Worm (Caenorhabditis elegans) whole organism, mixed stage, embryonic: ENCODE results near the gene T05A12.3.

Experiments
- M03D4.4 ChIP-seq: sonication (generic microtip); optimal IDR thresholded peaks from 2 replicates; lab custom pipeline; 2017; ENCODE audit warnings: mild to moderate bottlenecking, missing genetic modification characterization, missing compliant biosample characterization
- bed-3 ChIP-seq: fragments of 200-800 bp; sonication (Bioruptor generic); optimal IDR thresholded peaks from 3 replicates; lab custom pipeline; 2018; ENCODE audit warnings: mild to moderate bottlenecking, missing genetic modification characterization, moderate library complexity, missing compliant biosample characterization
- blmp-1 ChIP-seq: fragments of 150-350 bp; optimal IDR thresholded peaks from 2 replicates; lab custom pipeline; 2014; ENCODE audit warnings: missing biosample characterization, missing genetic modification characterization
- ceh-43 ChIP-seq: fragments of 200-800 bp; sonication (Bioruptor generic); optimal IDR thresholded peaks from 2 replicates; lab custom pipeline; 2018; ENCODE audit warnings: mild to moderate bottlenecking, missing genetic modification characterization, moderate library complexity, missing compliant biosample characterization
- ceh-83 ChIP-seq: fragments of 200-800 bp; sonication (Bioruptor generic); optimal IDR thresholded peaks from 2 replicates; lab custom pipeline; 2018; ENCODE audit warnings: mild to moderate bottlenecking, missing genetic modification characterization, missing compliant biosample characterization
- ces-1 ChIP-seq: fragments of 150-350 bp; optimal IDR thresholded peaks from 2 replicates; lab custom pipeline; 2014; ENCODE audit warnings: missing biosample characterization, missing genetic modification reagents, missing genetic modification characterization
- cnd-1 ChIP-seq: fragments of 200-800 bp; sonication (Bioruptor generic); optimal IDR thresholded peaks from 2 replicates; lab custom pipeline; 2018; ENCODE audit warnings: mild to moderate bottlenecking, missing genetic modification characterization, missing compliant biosample characterization
- drap-1 ChIP-seq: fragments of 200-800 bp; sonication (Bioruptor generic); optimal IDR thresholded peaks from 3 replicates; lab custom pipeline; 2018; ENCODE audit warnings: mild to moderate bottlenecking, missing genetic modification characterization, missing compliant biosample characterization
- elt-1 ChIP-seq: sonication (generic microtip); optimal IDR thresholded peaks from 2 replicates; lab custom pipeline; 2017; ENCODE audit warnings: missing genetic modification characterization, mild to moderate bottlenecking, missing compliant biosample characterization, antibody characterized with exemption, moderate library complexity, borderline replicate concordance; ENCODE audit not compliant: insufficient read depth
- elt-3 ChIP-seq: fragments of 150-350 bp; optimal IDR thresholded peaks from 2 replicates; lab custom pipeline; 2014; ENCODE audit warnings: missing biosample characterization, missing genetic modification characterization
- ham-2 ChIP-seq: fragments of 200-800 bp; sonication (Bioruptor generic); optimal IDR thresholded peaks from 2 replicates; lab custom pipeline; 2018; ENCODE audit warnings: mild to moderate bottlenecking, missing genetic modification characterization, missing compliant biosample characterization
- hlh-1 ChIP-seq: fragments of 150-350 bp; optimal IDR thresholded peaks from 2 replicates; lab custom pipeline; 2014; ENCODE audit warnings: missing biosample characterization, missing genetic modification reagents, missing genetic modification characterization
- lin-13 ChIP-seq: fragments of 150-350 bp; optimal IDR thresholded peaks from 2 replicates; lab custom pipeline; 2014; ENCODE audit warnings: missing biosample characterization, missing genetic modification characterization
- lin-32 ChIP-seq: fragments of 200-800 bp; sonication (Bioruptor generic); optimal IDR thresholded peaks from 2 replicates; lab custom pipeline; 2018; ENCODE audit warnings: mild to moderate bottlenecking, missing genetic modification characterization, missing compliant biosample characterization
- lsy-2 ChIP-seq: fragments of 150-350 bp; optimal IDR thresholded peaks from 2 replicates; lab custom pipeline; 2014; ENCODE audit warnings: missing biosample characterization, missing genetic modification characterization
- mab-5 ChIP-seq: fragments of 150-350 bp; optimal IDR thresholded peaks from 2 replicates; lab custom pipeline; 2014; ENCODE audit warnings: missing biosample characterization, missing genetic modification characterization
- mep-1 ChIP-seq: fragments of 150-350 bp; optimal IDR thresholded peaks from 2 replicates; lab custom pipeline; 2017; ENCODE audit warnings: missing biosample characterization, missing genetic modification reagents, missing genetic modification characterization, inconsistent platforms
- mls-2 ChIP-seq: sonication (generic microtip); optimal IDR thresholded peaks from 2 replicates; lab custom pipeline; 2016; ENCODE audit warnings: mild to moderate bottlenecking, missing genetic modification characterization, moderate library complexity, missing compliant biosample characterization
- nhr-12 ChIP-seq: fragments of 150-350 bp; optimal IDR thresholded peaks from 2 replicates; lab custom pipeline; 2014; ENCODE audit warnings: missing biosample characterization, missing genetic modification characterization
- nhr-237 ChIP-seq: fragments of 150-350 bp; optimal IDR thresholded peaks from 2 replicates; lab custom pipeline; 2014; ENCODE audit warnings: missing biosample characterization, missing genetic modification characterization
- nhr-28 ChIP-seq: fragments of 150-350 bp; optimal IDR thresholded peaks from 2 replicates; lab custom pipeline; 2014; ENCODE audit warnings: missing biosample characterization, missing genetic modification characterization
- nhr-76 ChIP-seq: sonication (generic microtip); optimal IDR thresholded peaks from 2 replicates; lab custom pipeline; 2017; ENCODE audit warnings: missing biosample characterization, missing genetic modification characterization
- pha-4 ChIP-seq: fragments of 150-350 bp; optimal IDR thresholded peaks from 2 replicates; lab custom pipeline; 2018; ENCODE audit warnings: missing biosample characterization, missing genetic modification reagents, missing genetic modification characterization
- sem-2 ChIP-seq: fragments of 200-800 bp; sonication (Bioruptor generic); optimal IDR thresholded peaks from 2 replicates; lab custom pipeline; 2018; ENCODE audit warnings: mild to moderate bottlenecking, missing genetic modification characterization, missing compliant biosample characterization
- snpc-4 ChIP-seq: fragments of 150-350 bp; optimal IDR thresholded peaks from 2 replicates; lab custom pipeline; 2014; ENCODE audit warnings: missing biosample characterization, missing genetic modification characterization
- sptf-1 ChIP-seq: sonication (generic microtip); optimal IDR thresholded peaks from 2 replicates; lab custom pipeline; 2017; ENCODE audit warnings: mild to moderate bottlenecking, missing genetic modification characterization, moderate library complexity, missing compliant biosample characterization
- unc-120 ChIP-seq: sonication (generic microtip); optimal IDR thresholded peaks from 2 replicates; lab custom pipeline; 2017; ENCODE audit warnings: missing genetic modification characterization, missing compliant biosample characterization; ENCODE audit not compliant: poor library complexity, severe bottlenecking
- unc-62 ChIP-seq: fragments of 150-350 bp; optimal IDR thresholded peaks from 2 replicates; lab custom pipeline; 2014; ENCODE audit warnings: missing biosample characterization, missing genetic modification reagents, missing genetic modification characterization
- zip-8 ChIP-seq: fragments of 150-350 bp; optimal IDR thresholded peaks from 2 replicates; lab custom pipeline; 2014; ENCODE audit warnings: missing biosample characterization, missing genetic modification characterization
- ztf-11 ChIP-seq: fragments of 150-350 bp; optimal IDR thresholded peaks from 2 replicates; lab custom pipeline; 2014; ENCODE audit warnings: missing biosample characterization, missing genetic modification characterization

Gene T05A12.3

ce11 chrIV:6887601-6888099, at the start of gene T05A12.3, which contains the start of gene T05A12.4:
Gene T05A12.3 (minus strand): TSS chrIV:6887651.
Gene T05A12.4 (plus strand): TSS chrIV:6887948.
- TF ChIP-seq mls-2 (tag; lab: Kevin White, UChicago) (no peak), nhr-28 (tag; lab: Kevin White, UChicago) (no peak), drap-1 (GFP tag; lab: Kevin White, UChicago) (peak; percentile 27), ces-1 (GFP tag; lab: Kevin White, UChicago) (peak; percentile 5), M03D4.4 (tag; lab: Kevin White, UChicago) (no peak), unc-62 (no peak), ceh-83 (GFP tag; lab: Kevin White, UChicago) (no peak), nhr-237 (no peak), lsy-2 (tag; lab: Kevin White, UChicago) (peak; percentile 24)
- TF ChIP-seq, all 35 proteins: peak for 3

- TF ChIP-seq nhr-76 (tag; lab: Kevin White, UChicago) (no peak), sptf-1 (no peak), nhr-12 (tag; lab: Kevin White, UChicago) (no peak), ceh-43 (GFP tag; lab: Kevin White, UChicago) (no peak), elt-3 (no peak), hlh-1 (tag; lab: Kevin White, UChicago) (no peak), zip-8 (tag; lab: Kevin White, UChicago) (no peak), unc-62 (no peak), unc-120 (tag; lab: Kevin White, UChicago) (no peak), blmp-1 (tag; lab: Kevin White, UChicago) (no peak), mab-5 (no peak), lin-32 (no peak), nhr-28 (tag; lab: Kevin White, UChicago) (no peak), lin-13 (tag; lab: Kevin White, UChicago) (no peak), nhr-237 (no peak), lsy-2 (tag; lab: Kevin White, UChicago) (no peak), elt-1 (tag; lab: Kevin White, UChicago) (no peak), M03D4.4 (tag; lab: Kevin White, UChicago) (no peak), cnd-1 (tag; lab: Kevin White, UChicago) (no peak), ztf-11 (no peak)
These were observed 41.0 kb upstream of the T05A12.3 start, which contains the start of gene cest-6 for ce11 chrIV:6928417-6928816. Gene cest-6 (minus strand): TSS chrIV:6928517.

- no peak for TF ChIP-seq bed-3 (GFP tag; lab: Kevin White, UChicago)
- peak; percentile 54 for TF ChIP-seq elt-1 (tag; lab: Kevin White, UChicago)
These were observed 38.1 kb upstream of the T05A12.3 start for ce11 chrIV:6925520-6925919.

- no peak for TF ChIP-seq pha-4
- TF ChIP-seq lin-32 = no peak
- TF ChIP-seq blmp-1 (tag; lab: Kevin White, UChicago) = no peak
- no peak for TF ChIP-seq elt-3
- TF ChIP-seq unc-120 (tag; lab: Kevin White, UChicago) = no peak
- TF ChIP-seq sem-2 (GFP tag; lab: Kevin White, UChicago) = no peak
- no peak for TF ChIP-seq ztf-11
- no peak for TF ChIP-seq unc-62
- TF ChIP-seq nhr-237 = no peak
- TF ChIP-seq snpc-4 = no peak
- TF ChIP-seq nhr-76 (tag; lab: Kevin White, UChicago) = no peak
- no peak for TF ChIP-seq nhr-28 (tag; lab: Kevin White, UChicago)
- no peak for TF ChIP-seq ham-2 (GFP tag; lab: Kevin White, UChicago)
- TF ChIP-seq mls-2 (tag; lab: Kevin White, UChicago) = no peak
- no peak for TF ChIP-seq ces-1 (GFP tag; lab: Kevin White, UChicago)
- no peak for TF ChIP-seq nhr-12 (tag; lab: Kevin White, UChicago)
- no peak for TF ChIP-seq mep-1 (tag; lab: Kevin White, UChicago)
These were observed 35.6 kb upstream of the T05A12.3 start, which contains the start of gene T22D1.1 for ce11 chrIV:6923070-6923469. Gene T22D1.1 (plus strand): TSS chrIV:6923370.

ce11 chrIV:6920063-6920462, 32.6 kb upstream of the T05A12.3 start, which contains the start of gene T22D1.18:
Gene T22D1.18 (minus strand): TSS chrIV:6920163.
- TF ChIP-seq mls-2 (tag; lab: Kevin White, UChicago) = no peak
